Fruit fly (Drosophila melanogaster) whole organism, embryonic: ENCODE measurements around the gene SamDC.
A peak's percentile ranks its signal among the peaks of the same experiment; 100 is the strongest.

Experiments used
- B-H2 ChIP-seq: fragments of 200-800 bp; sonication (Bioruptor generic); optimal IDR thresholded peaks from 2 replicates; lab custom pipeline; 2018; ENCODE audit warnings: missing biosample characterization, mild to moderate bottlenecking, missing genetic modification characterization
- BEAF-32 ChIP-seq: fragments of 200-800 bp; sonication (Bioruptor generic); optimal IDR thresholded peaks from 3 replicates; lab custom pipeline; 2017; ENCODE audit warnings: missing biosample characterization, missing genetic modification characterization, mild to moderate bottlenecking, moderate library complexity, missing genetic modification reagents
- Bgb ChIP-seq: fragments of 200-800 bp; sonication (Bioruptor generic); IDR thresholded peaks from 2 replicates; pipeline ENCODE4 v1.3.6; 2022; ENCODE audit warnings: missing biosample characterization, missing genetic modification characterization; ENCODE audit not compliant: partially characterized antibody
- CG10366 ChIP-seq: fragments of 200-800 bp; sonication (Bioruptor generic); IDR thresholded peaks from 2 replicates; pipeline ENCODE4 v1.3.6; 2022; ENCODE audit warnings: missing biosample characterization, missing genetic modification characterization
- CG10543 ChIP-seq: fragments of 200-800 bp; sonication (Bioruptor generic); optimal IDR thresholded peaks from 3 replicates; lab custom pipeline; 2017; ENCODE audit warnings: missing biosample characterization, mild to moderate bottlenecking, missing genetic modification characterization, moderate library complexity
- CG10979 ChIP-seq: fragments of 200-800 bp; sonication (Bioruptor generic); optimal IDR thresholded peaks from 2 replicates; lab custom pipeline; 2018; ENCODE audit warnings: missing biosample characterization, mild to moderate bottlenecking, missing genetic modification characterization, moderate library complexity
- CG12104 ChIP-seq: fragments of 200-800 bp; sonication (Bioruptor generic); optimal IDR thresholded peaks from 3 replicates; lab custom pipeline; 2016; ENCODE audit warnings: missing biosample characterization, missing genetic modification characterization
- CG1233 ChIP-seq: fragments of 200-800 bp; sonication (Bioruptor generic); optimal IDR thresholded peaks from 4 replicates; lab custom pipeline; 2018; ENCODE audit warnings: missing biosample characterization, mild to moderate bottlenecking, missing genetic modification characterization
- CG12744 ChIP-seq: fragments of 200-800 bp; sonication (Bioruptor generic); optimal IDR thresholded peaks from 2 replicates; lab custom pipeline; 2016; ENCODE audit warnings: missing biosample characterization, missing genetic modification characterization
- CG1647 ChIP-seq: fragments of 200-800 bp; sonication (Bioruptor generic); optimal IDR thresholded peaks from 3 replicates; lab custom pipeline; 2016; ENCODE audit warnings: missing biosample characterization, missing genetic modification characterization
- CG2199 ChIP-seq: fragments of 200-800 bp; sonication (Bioruptor generic); IDR thresholded peaks from 3 replicates; pipeline ENCODE4 v1.3.6; 2022; ENCODE audit warnings: missing biosample characterization, missing genetic modification characterization
- CG31365 ChIP-seq: fragments of 200-800 bp; sonication (Bioruptor generic); optimal IDR thresholded peaks from 2 replicates; lab custom pipeline; 2018; ENCODE audit warnings: missing biosample characterization, mild to moderate bottlenecking, missing genetic modification characterization
- CG3847 ChIP-seq: fragments of 200-800 bp; sonication (Bioruptor generic); IDR thresholded peaks from 2 replicates; pipeline ENCODE4 v1.3.6; 2022; ENCODE audit warnings: missing biosample characterization, missing genetic modification characterization
- CG42726 ChIP-seq: fragments of 200-800 bp; sonication (Bioruptor generic); IDR thresholded peaks from 2 replicates; pipeline ENCODE4 v1.3.6; 2022; ENCODE audit warnings: missing biosample characterization, missing genetic modification characterization; ENCODE audit not compliant: partially characterized antibody
- CG6272 ChIP-seq: fragments of 200-800 bp; sonication (Bioruptor generic); IDR thresholded peaks from 2 replicates; pipeline ENCODE4 v1.3.6; 2022; ENCODE audit warnings: missing biosample characterization, missing genetic modification characterization
- CG6813 ChIP-seq: fragments of 200-800 bp; sonication (Bioruptor generic); optimal IDR thresholded peaks from 2 replicates; lab custom pipeline; 2017; ENCODE audit warnings: missing biosample characterization, missing genetic modification characterization, mild to moderate bottlenecking, moderate library complexity, missing genetic modification reagents
- CG6854 ChIP-seq: fragments of 200-800 bp; sonication (Bioruptor generic); optimal IDR thresholded peaks from 3 replicates; lab custom pipeline; 2017; ENCODE audit warnings: missing biosample characterization, mild to moderate bottlenecking, missing genetic modification characterization
- CG7556 ChIP-seq: fragments of 200-800 bp; sonication (Bioruptor generic); optimal IDR thresholded peaks from 2 replicates; lab custom pipeline; 2017; ENCODE audit warnings: missing biosample characterization, mild to moderate bottlenecking, missing genetic modification characterization
- CG8290 ChIP-seq, 3 experiments: fragments of 200-800 bp; sonication (Bioruptor generic); optimal IDR thresholded peaks; 2 replicates each; lab custom pipeline; 2016 to 2019; ENCODE audit warnings: missing biosample characterization in 3 of 3, missing genetic modification characterization in 3 of 3, mild to moderate bottlenecking in 2 of 3, moderate library complexity in 1 of 3
- CG8944 ChIP-seq: fragments of 200-800 bp; sonication (Bioruptor generic); optimal IDR thresholded peaks from 3 replicates; lab custom pipeline; 2016; ENCODE audit warnings: missing biosample characterization, missing genetic modification characterization
- CG9932 ChIP-seq: fragments of 200-800 bp; sonication (Bioruptor generic); IDR thresholded peaks from 2 replicates; pipeline ENCODE4 v1.3.6; 2022; ENCODE audit warnings: missing biosample characterization, missing genetic modification characterization
- D19B ChIP-seq: fragments of 200-800 bp; sonication (Bioruptor generic); optimal IDR thresholded peaks from 2 replicates; lab custom pipeline; 2017; ENCODE audit warnings: missing biosample characterization, mild to moderate bottlenecking, missing genetic modification characterization
- Dref ChIP-seq: fragments of 200-800 bp; sonication (Bioruptor generic); IDR thresholded peaks from 2 replicates; pipeline ENCODE4 v1.3.6; 2022; ENCODE audit warnings: missing biosample characterization, missing genetic modification characterization
- Drgx ChIP-seq: fragments of 200-800 bp; sonication (Bioruptor generic); IDR thresholded peaks from 2 replicates; pipeline ENCODE4 v1.3.6; 2022; ENCODE audit warnings: missing biosample characterization, missing genetic modification characterization
- E2f1 ChIP-seq: fragments of 200-800 bp; sonication (Bioruptor generic); IDR thresholded peaks from 2 replicates; pipeline ENCODE4 v1.3.6; 2022; ENCODE audit warnings: missing biosample characterization, missing genetic modification characterization
- Fer1 ChIP-seq: fragments of 200-800 bp; sonication (Bioruptor generic); optimal IDR thresholded peaks from 2 replicates; lab custom pipeline; 2017; ENCODE audit warnings: missing biosample characterization, mild to moderate bottlenecking, missing genetic modification characterization
- Hr3 ChIP-seq: fragments of 200-800 bp; sonication (Bioruptor generic); optimal IDR thresholded peaks from 3 replicates; lab custom pipeline; 2016; ENCODE audit warnings: missing biosample characterization, missing genetic modification characterization
- Hr39 ChIP-seq: fragments of >200 bp; optimal IDR thresholded peaks from 2 replicates; lab custom pipeline; 2017
- Lpt ChIP-seq: fragments of >200 bp; optimal IDR thresholded peaks from 2 replicates; lab custom pipeline; 2018; ENCODE audit warnings: missing biosample characterization, missing genetic modification characterization
- NK7.1 ChIP-seq: fragments of 200-800 bp; sonication (Bioruptor generic); optimal IDR thresholded peaks from 3 replicates; lab custom pipeline; 2016; ENCODE audit warnings: missing biosample characterization, missing genetic modification characterization
- Oli ChIP-seq: fragments of 200-800 bp; sonication (Bioruptor generic); optimal IDR thresholded peaks from 2 replicates; lab custom pipeline; 2018; ENCODE audit warnings: missing biosample characterization, mild to moderate bottlenecking, missing genetic modification characterization, moderate library complexity
- YL-1 ChIP-seq: fragments of 200-800 bp; sonication (Bioruptor generic); optimal IDR thresholded peaks from 3 replicates; lab custom pipeline; 2017; ENCODE audit warnings: missing biosample characterization, mild to moderate bottlenecking, missing genetic modification characterization
- aop ChIP-seq: fragments of 200-800 bp; sonication (Bioruptor generic); IDR thresholded peaks from 2 replicates; pipeline ENCODE4 v1.3.6; 2022; ENCODE audit warnings: missing biosample characterization, missing genetic modification characterization
- ase ChIP-seq: fragments of 200-800 bp; sonication (Bioruptor generic); IDR thresholded peaks from 3 replicates; pipeline ENCODE4 v1.3.6; 2022; ENCODE audit warnings: missing biosample characterization, missing genetic modification characterization
- cad ChIP-seq: fragments of >200 bp; optimal IDR thresholded peaks from 2 replicates; lab custom pipeline; 2017; ENCODE audit warnings: missing biosample characterization, missing genetic modification characterization
- dysf ChIP-seq: fragments of 200-800 bp; sonication (Bioruptor generic); IDR thresholded peaks from 3 replicates; pipeline ENCODE4 v1.3.6; 2022; ENCODE audit warnings: missing biosample characterization, missing genetic modification characterization
- ems ChIP-seq: fragments of 200-800 bp; sonication (Bioruptor generic); optimal IDR thresholded peaks from 3 replicates; lab custom pipeline; 2016; ENCODE audit warnings: missing biosample characterization, missing genetic modification characterization
- eyg ChIP-seq: fragments of 200-800 bp; sonication (Bioruptor generic); optimal IDR thresholded peaks from 3 replicates; lab custom pipeline; 2016; ENCODE audit warnings: missing biosample characterization, missing genetic modification characterization
- ftz-f1 ChIP-seq: fragments of 200-800 bp; sonication (Bioruptor generic); optimal IDR thresholded peaks from 2 replicates; lab custom pipeline; 2016; ENCODE audit warnings: missing biosample characterization, missing genetic modification characterization
- gro ChIP-seq: fragments of 200-800 bp; sonication (Bioruptor generic); optimal IDR thresholded peaks from 2 replicates; lab custom pipeline; 2016; ENCODE audit warnings: missing biosample characterization, missing genetic modification characterization
- gsb-n ChIP-seq: fragments of 200-800 bp; sonication (Bioruptor generic); optimal IDR thresholded peaks from 3 replicates; lab custom pipeline; 2018; ENCODE audit warnings: missing biosample characterization, mild to moderate bottlenecking, missing genetic modification characterization
- klu ChIP-seq: fragments of 200-800 bp; sonication (Bioruptor generic); IDR thresholded peaks from 2 replicates; pipeline ENCODE4 v1.3.6; 2022; ENCODE audit warnings: missing biosample characterization, missing genetic modification characterization
- nau ChIP-seq: fragments of 200-800 bp; sonication (Bioruptor generic); optimal IDR thresholded peaks from 3 replicates; lab custom pipeline; 2017; ENCODE audit warnings: missing biosample characterization, mild to moderate bottlenecking, missing genetic modification characterization, missing genetic modification reagents
- otp ChIP-seq: fragments of 200-800 bp; sonication (Bioruptor generic); IDR thresholded peaks from 3 replicates; pipeline ENCODE4, ENCODE4 v1.3.6; 2022; ENCODE audit warnings: missing biosample characterization, missing genetic modification characterization
- pita ChIP-seq: fragments of 200-800 bp; sonication (Bioruptor generic); optimal IDR thresholded peaks from 2 replicates; lab custom pipeline; 2017; ENCODE audit warnings: missing biosample characterization, mild to moderate bottlenecking, missing genetic modification characterization
- sc ChIP-seq, 3 experiments: fragments of >200 bp in 2 of 3; fragments of 200-800 bp in 1 of 3; sonication (Bioruptor generic) in 1 of 3; optimal IDR thresholded peaks; 2 replicates in 2 of 3; 3 replicates in 1 of 3; lab custom pipeline; 2017; ENCODE audit warnings: mild to moderate bottlenecking in 1 of 3, missing biosample characterization in 1 of 3, missing genetic modification characterization in 1 of 3, missing genetic modification reagents in 1 of 3
- scrt ChIP-seq: fragments of 200-800 bp; sonication (Bioruptor generic); optimal IDR thresholded peaks from 2 replicates; lab custom pipeline; 2018; ENCODE audit warnings: missing biosample characterization, mild to moderate bottlenecking, missing genetic modification characterization, moderate library complexity
- slbo ChIP-seq: fragments of 200-800 bp; sonication (Bioruptor generic); IDR thresholded peaks from 2 replicates; pipeline ENCODE4 v1.3.6; 2022; ENCODE audit warnings: missing biosample characterization, missing genetic modification characterization
- ssp ChIP-seq: fragments of 200-800 bp; sonication (Bioruptor generic); IDR thresholded peaks from 2 replicates; pipeline ENCODE4 v1.3.6; 2022; ENCODE audit warnings: missing biosample characterization, missing genetic modification characterization
- trem ChIP-seq: fragments of 200-800 bp; optimal IDR thresholded peaks from 3 replicates; lab custom pipeline; 2019; ENCODE audit warnings: missing biosample characterization, mild to moderate bottlenecking, missing genetic modification characterization, moderate library complexity
- yki ChIP-seq: fragments of >200 bp; optimal IDR thresholded peaks from 3 replicates; lab custom pipeline; 2018
- zen2 ChIP-seq: fragments of 200-800 bp; sonication (Bioruptor generic); IDR thresholded peaks from 3 replicates; pipeline ENCODE4 v1.3.6; 2022; ENCODE audit warnings: missing biosample characterization, missing genetic modification characterization; ENCODE audit not compliant: partially characterized antibody

SamDC gene

dm6 chr2L:10342471-10342870, 3.2 kb downstream of the SamDC start, which contains the start of gene Sps2 (continued):
- no peak for TF ChIP-seq pita (GFP tag; lab: Kevin White, UChicago)
- TF ChIP-seq CG6272 (GFP tag; lab: Robert Waterston, UW), result no peak
- TF ChIP-seq nau (GFP tag; lab: Kevin White, UChicago), result no peak
- TF ChIP-seq CG6854 (GFP tag; lab: Kevin White, UChicago), result no peak
- no peak for TF ChIP-seq Oli (tag; lab: Kevin White, UChicago)
- no peak for TF ChIP-seq Hr39
- no peak for TF ChIP-seq YL-1 (GFP tag; lab: Kevin White, UChicago)
- no peak for TF ChIP-seq CG6813
- TF ChIP-seq CG9932, result no peak; the same call in 1 of the 2 replicates
- TF ChIP-seq sc (optimal IDR thresholded peaks at IDR 0.05; lab: Kevin White, UChicago), result no peak
- TF ChIP-seq sc (GFP tag; optimal IDR thresholded peaks at IDR 0.05; lab: Kevin White, UChicago), result no peak
- no peak for TF ChIP-seq eyg (GFP tag; lab: Kevin White, UChicago)
- no peak for TF ChIP-seq dysf
- peak; percentile 24 for TF ChIP-seq CG10979 (tag; lab: Kevin White, UChicago)
- TF ChIP-seq Hr3 (GFP tag; lab: Kevin White, UChicago), result no peak
- TF ChIP-seq CG8944, result no peak
- no peak for TF ChIP-seq CG12744 (GFP tag; lab: Kevin White, UChicago)
- no peak for TF ChIP-seq klu (GFP tag; lab: Robert Waterston, UW)
- TF ChIP-seq NK7.1 (GFP tag; lab: Kevin White, UChicago), result no peak
- TF ChIP-seq BEAF-32 (GFP tag; lab: Kevin White, UChicago), result peak; percentile 78
- TF ChIP-seq CG3847 (GFP tag; lab: Robert Waterston, UW), result no peak
- TF ChIP-seq CG12104, result no peak
- TF ChIP-seq trem (tag; lab: Kevin White, UChicago), result peak; percentile 27
- peak; percentile 59; the same call in 1 of the 2 replicates for TF ChIP-seq Bgb (GFP tag; lab: Robert Waterston, UW)
- no peak for TF ChIP-seq Lpt (GFP tag; lab: Kevin White, UChicago)
- TF ChIP-seq ssp (GFP tag; lab: Robert Waterston, UW), result peak; percentile 17; the same call in 1 of the 2 replicates
- no peak for TF ChIP-seq Drgx
- no peak for TF ChIP-seq cad (GFP tag; lab: Kevin White, UChicago)
- TF ChIP-seq CG1647 (GFP tag; lab: Kevin White, UChicago), result no peak
- no peak for TF ChIP-seq ems (GFP tag; lab: Kevin White, UChicago)
- no peak for TF ChIP-seq ase
- peak; percentile 72 for TF ChIP-seq Dref (GFP tag; lab: Robert Waterston, UW)
- no peak; the same call in 2 of the 3 replicates for TF ChIP-seq zen2 (GFP tag; lab: Robert Waterston, UW)
- no peak for TF ChIP-seq scrt (GFP tag; lab: Kevin White, UChicago)
- no peak for TF ChIP-seq CG7556 (GFP tag; lab: Kevin White, UChicago)
- no peak for TF ChIP-seq gro (GFP tag; lab: Kevin White, UChicago)
- TF ChIP-seq B-H2, result no peak
- TF ChIP-seq CG42726 (GFP tag; lab: Robert Waterston, UW), result peak; percentile 20; the same call in 1 of the 2 replicates
- TF ChIP-seq D19B (GFP tag; lab: Kevin White, UChicago), result no peak
- no peak for TF ChIP-seq CG10366
- no peak for TF ChIP-seq CG1233 (GFP tag; lab: Kevin White, UChicago)
- TF ChIP-seq CG8290 (GFP tag; optimal IDR thresholded peaks at IDR 0.05; lab: Kevin White, UChicago), result peak; percentile 48
- peak in 1 of 2 experiments; percentile 53 for TF ChIP-seq CG8290 (tag; optimal IDR thresholded peaks at IDR 0.05; lab: Kevin White, UChicago)
- TF ChIP-seq CG10543 (GFP tag; lab: Kevin White, UChicago), result no peak
- no peak for TF ChIP-seq Fer1 (GFP tag; lab: Kevin White, UChicago)
- no peak for TF ChIP-seq otp (GFP tag; lab: Robert Waterston, UW)
- 0 out of 3 replicates have a peak, but pooled peaks have one; percentile 27 for TF ChIP-seq CG2199 (GFP tag; lab: Robert Waterston, UW)
- no peak; the same call in 1 of the 2 replicates for TF ChIP-seq slbo (GFP tag; lab: Robert Waterston, UW)
- TF ChIP-seq gsb-n (tag; lab: Kevin White, UChicago), result no peak
- no peak for TF ChIP-seq yki
- TF ChIP-seq CG31365 (tag; lab: Kevin White, UChicago), result no peak
- TF ChIP-seq aop (GFP tag; lab: Robert Waterston, UW), result no peak
- TF ChIP-seq ftz-f1 (GFP tag; lab: Kevin White, UChicago), result no peak
- TF ChIP-seq E2f1 (GFP tag; lab: Robert Waterston, UW), result no peak
